Fruit fly (Drosophila melanogaster): Measurements from ENCODE around the gene CG7131.

CG7131 gene

DNA sequence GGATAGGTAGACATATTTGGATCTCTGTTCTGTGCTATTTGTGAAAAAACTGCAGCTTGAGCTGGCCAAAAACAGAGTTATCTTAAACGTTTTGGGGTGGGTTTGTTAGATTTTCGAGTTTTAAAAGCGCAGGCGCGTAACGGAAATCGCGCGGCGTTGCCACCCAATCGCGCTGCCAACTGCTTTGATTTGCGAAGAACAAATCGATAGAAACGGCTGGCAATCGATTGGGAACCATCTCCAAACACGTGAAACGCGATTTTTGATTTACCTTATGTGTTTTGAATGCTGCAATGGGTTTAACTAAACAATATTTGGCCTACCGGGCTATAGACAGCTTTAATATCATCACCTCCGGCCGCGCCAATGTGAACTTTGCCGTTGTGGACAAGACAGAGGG is 5.1 kb downstream of the CG7131 start, which contains the start of the genes CG14312 and CG8064 (continued):
- no peak for TF ChIP-seq exex (tag; optimal IDR thresholded peaks at IDR 0.05)
- TF ChIP-seq amos (GFP tag; IDR thresholded peaks at IDR 0.05; ENCODE audit: partially characterized antibody) = peak; percentile 80
- no peak for TF ChIP-seq CG2678 (tag; optimal IDR thresholded peaks at IDR 0.05)
- TF ChIP-seq CG9215 (GFP tag; IDR thresholded peaks at IDR 0.05) = no peak
- TF ChIP-seq Trl (optimal IDR thresholded peaks at IDR 0.05) = no peak
- TF ChIP-seq Trl (GFP tag; optimal IDR thresholded peaks at IDR 0.05) = no peak
- no peak for TF ChIP-seq dmrt11E (tag; optimal IDR thresholded peaks at IDR 0.05)
- no peak for TF ChIP-seq CG7372 (GFP tag; IDR thresholded peaks at IDR 0.05)
- peak; percentile 10 for TF ChIP-seq gro (GFP tag; optimal IDR thresholded peaks at IDR 0.05)
- TF ChIP-seq Xbp1 (GFP tag; optimal IDR thresholded peaks at IDR 0.05) = no peak
- no peak for TF ChIP-seq run (tag; optimal IDR thresholded peaks at IDR 0.05)
- TF ChIP-seq slp2 (GFP tag; optimal IDR thresholded peaks at IDR 0.05) = no peak
- TF ChIP-seq gt (GFP tag; IDR thresholded peaks at IDR 0.05) = no peak
- peak; percentile 30 for TF ChIP-seq nmo (GFP tag; optimal IDR thresholded peaks at IDR 0.05)
- no peak for TF ChIP-seq zen (tag; optimal IDR thresholded peaks at IDR 0.05)
- TF ChIP-seq CG16779 (GFP tag; IDR thresholded peaks at IDR 0.05) = no peak
- peak; percentile 59; the same call in 2 of the 3 replicates for TF ChIP-seq CG7963 (GFP tag; IDR thresholded peaks at IDR 0.05; ENCODE audit: partially characterized antibody)
- no peak for TF ChIP-seq unpg (GFP tag; optimal IDR thresholded peaks at IDR 0.05)
- TF ChIP-seq CG7556 (GFP tag; optimal IDR thresholded peaks at IDR 0.05) = no peak
- TF ChIP-seq ara (GFP tag; IDR thresholded peaks at IDR 0.05) = no peak
- no peak for TF ChIP-seq schlank (tag; optimal IDR thresholded peaks at IDR 0.05)
- TF ChIP-seq gcm (GFP tag; optimal IDR thresholded peaks at IDR 0.05) = no peak
- peak; percentile 76 for TF ChIP-seq CG2116 (GFP tag; optimal IDR thresholded peaks at IDR 0.05)
- no peak for TF ChIP-seq CG11560 (tag; IDR thresholded peaks at IDR 0.05)
- 0 out of 3 replicates have a peak, but pooled peaks have one; percentile 15 for TF ChIP-seq zfh1 (GFP tag; IDR thresholded peaks at IDR 0.05)
- TF ChIP-seq MESR4 (GFP tag; optimal IDR thresholded peaks at IDR 0.05) = peak; percentile 62
- no peak for TF ChIP-seq CG2202 (tag; optimal IDR thresholded peaks at IDR 0.05)
- no peak for TF ChIP-seq lmd (GFP tag; IDR thresholded peaks at IDR 0.05)
- no peak for TF ChIP-seq tup (GFP tag; optimal IDR thresholded peaks at IDR 0.05)
- no peak for TF ChIP-seq CG10366 (GFP tag; IDR thresholded peaks at IDR 0.05)
- TF ChIP-seq cad (GFP tag; optimal IDR thresholded peaks at IDR 0.05) = no peak
- TF ChIP-seq CG15514 (GFP tag; optimal IDR thresholded peaks at IDR 0.05) = peak; percentile 93
- TF ChIP-seq nom (GFP tag; optimal IDR thresholded peaks at IDR 0.05) = no peak
- no peak for TF ChIP-seq dati (GFP tag; IDR thresholded peaks at IDR 0.05)
- peak; percentile 81 for TF ChIP-seq CG13287 (GFP tag; IDR thresholded peaks at IDR 0.05; ENCODE audit: partially characterized antibody)
- no peak for TF ChIP-seq CG10209 (GFP tag; optimal IDR thresholded peaks at IDR 0.05)
- no peak for TF ChIP-seq CG16815 (GFP tag; optimal IDR thresholded peaks at IDR 0.05)
- TF ChIP-seq chinmo (GFP tag; IDR thresholded peaks at IDR 0.05; ENCODE audit: partially characterized antibody) = 0 out of 4 replicates have a peak, but pooled peaks have one; percentile 21
- TF ChIP-seq Ets65A (GFP tag) = no peak
- TF ChIP-seq CG17361 (GFP tag; IDR thresholded peaks at IDR 0.05) = no peak
- no peak for TF ChIP-seq C15 (GFP tag; IDR thresholded peaks at IDR 0.05)
- no peak for TF ChIP-seq sd (tag; optimal IDR thresholded peaks at IDR 0.05)
- TF ChIP-seq vvl (GFP tag; IDR thresholded peaks at IDR 0.05) = 0 out of 2 replicates have a peak, but pooled peaks have one; percentile 25
- TF ChIP-seq en (GFP tag; optimal IDR thresholded peaks at IDR 0.05) = no peak
- TF ChIP-seq CG7357 (GFP tag; IDR thresholded peaks at IDR 0.05) = no peak
- no peak for TF ChIP-seq CG10979 (tag; optimal IDR thresholded peaks at IDR 0.05)
- no peak for TF ChIP-seq dmrt99B (tag; optimal IDR thresholded peaks at IDR 0.05)
- no peak for TF ChIP-seq Lpt (GFP tag; optimal IDR thresholded peaks at IDR 0.05)
- no peak for TF ChIP-seq br (optimal IDR thresholded peaks at IDR 0.05)
- no peak for TF ChIP-seq jumu (GFP tag; optimal IDR thresholded peaks at IDR 0.05)
- TF ChIP-seq gcm2 (GFP tag; optimal IDR thresholded peaks at IDR 0.05) = no peak
- no peak for TF ChIP-seq CG18476 (GFP tag; optimal IDR thresholded peaks at IDR 0.05)

Measured in whole organism, embryonic.